Worm (Caenorhabditis elegans): ENCODE data around the gene try-1.
"Not testable (repeated sequence)": the region's sequence is repeated elsewhere in the genome, so short reads cannot be mapped to it uniquely, and the experiment has no call there.

The try-1 gene

DNA sequence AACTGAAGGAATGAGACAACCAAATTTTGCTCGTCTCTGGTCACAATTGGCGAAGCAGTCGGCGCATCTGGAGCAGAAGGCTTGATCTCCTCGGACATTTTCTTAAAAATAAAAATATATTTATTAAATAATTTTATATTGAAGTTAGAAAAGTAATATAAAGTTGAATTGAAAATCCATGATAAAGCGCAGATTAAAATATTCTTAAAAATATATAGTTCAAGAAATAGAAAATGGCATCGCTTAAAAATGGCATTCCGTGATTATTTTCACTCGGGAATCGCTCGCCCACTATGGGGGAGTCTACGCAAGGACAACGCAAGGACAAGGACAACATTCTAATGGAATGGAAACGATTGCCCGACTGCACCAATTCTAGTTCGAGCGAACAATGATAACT is 45.6 kb downstream of the try-1 start, which contains the start of gene sgt-1:
Gene sgt-1, minus strand, starts transcription at position 101 of the 400 bp plus-strand sequence.
- not testable (repeated sequence) for TF ChIP-seq T22C8.4, ztf-29, flt-1 (GFP tag; IDR thresholded peaks at IDR 0.05)

DNA sequence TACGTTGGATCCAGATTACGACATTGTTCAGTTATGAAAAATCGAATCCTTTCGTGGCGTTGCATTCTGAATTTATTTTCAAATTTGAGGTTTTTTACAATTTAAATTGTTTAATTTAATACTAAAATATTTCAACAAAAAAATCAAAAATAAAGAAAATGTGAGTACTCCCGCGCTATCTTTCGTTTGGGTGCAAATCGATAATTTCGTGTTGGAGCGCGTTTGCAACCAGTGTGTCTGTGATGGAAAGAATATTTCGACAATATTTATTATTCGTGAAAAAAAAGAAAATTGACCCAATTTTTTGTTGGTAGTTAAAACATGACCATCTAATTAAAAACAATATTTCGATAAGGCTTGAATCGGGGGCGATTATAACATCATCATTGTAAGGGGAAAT is 47.3 kb downstream of the try-1 start, which contains the start of gene R05F9.9:
Gene R05F9.9, minus strand, starts transcription at position 66 of the 400 bp plus-strand sequence.
- no peak for TF ChIP-seq ref-1 (GFP tag; conservative IDR thresholded peaks at IDR 0.05)
- no peak for TF ChIP-seq klf-2 (GFP tag; conservative IDR thresholded peaks at IDR 0.05)
- TF ChIP-seq ztf-29 (GFP tag; IDR thresholded peaks at IDR 0.05) = no peak
- TF ChIP-seq T22C8.4 (GFP tag; IDR thresholded peaks at IDR 0.05) = peak; percentile 80
- no peak for TF ChIP-seq tab-1 (GFP tag; IDR thresholded peaks at IDR 0.05)

DNA sequence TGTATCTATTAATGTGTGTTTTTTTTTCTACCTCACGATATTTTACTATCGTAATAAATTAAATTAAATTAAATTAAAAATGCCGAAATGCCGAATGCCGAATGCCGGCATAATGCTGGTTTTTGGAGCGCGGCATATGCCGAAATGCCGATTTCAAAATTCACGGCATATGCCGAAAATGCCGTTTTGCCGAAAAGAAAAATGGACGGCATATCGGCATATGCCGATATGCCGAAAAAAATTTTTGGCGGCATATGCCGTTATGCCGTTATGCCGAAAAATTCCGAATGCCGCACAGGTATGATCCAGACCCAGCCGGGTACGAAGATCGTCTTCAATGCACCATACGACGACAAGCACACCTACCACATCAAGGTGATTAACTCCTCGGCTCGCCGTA is 50.8 kb downstream of the try-1 start, which contains the start of gene msp-32:
Gene msp-32, plus strand, starts transcription at position 301 of the 400 bp plus-strand sequence.
- not testable (repeated sequence) for TF ChIP-seq flt-1 (GFP tag; IDR thresholded peaks at IDR 0.05); cog-1 (tag; optimal IDR thresholded peaks at IDR 0.05); ref-1 (GFP tag; conservative IDR thresholded peaks at IDR 0.05)

Measured in whole organism, midembryonic.